Worm (Caenorhabditis elegans) whole organism, L4 larva: ENCODE measurements around the gene epg-6.

Source experiments
- F10B5.3 ChIP-seq: sonication (generic microtip); optimal IDR thresholded peaks from 2 replicates; lab custom pipeline; 2016; ENCODE audit warnings: mild to moderate bottlenecking, missing genetic modification characterization, missing compliant biosample characterization
- aly-2 ChIP-seq: sonication (generic microtip); optimal IDR thresholded peaks from 2 replicates; lab custom pipeline; 2018; ENCODE audit warnings: missing biosample characterization, missing genetic modification characterization

DNA sequence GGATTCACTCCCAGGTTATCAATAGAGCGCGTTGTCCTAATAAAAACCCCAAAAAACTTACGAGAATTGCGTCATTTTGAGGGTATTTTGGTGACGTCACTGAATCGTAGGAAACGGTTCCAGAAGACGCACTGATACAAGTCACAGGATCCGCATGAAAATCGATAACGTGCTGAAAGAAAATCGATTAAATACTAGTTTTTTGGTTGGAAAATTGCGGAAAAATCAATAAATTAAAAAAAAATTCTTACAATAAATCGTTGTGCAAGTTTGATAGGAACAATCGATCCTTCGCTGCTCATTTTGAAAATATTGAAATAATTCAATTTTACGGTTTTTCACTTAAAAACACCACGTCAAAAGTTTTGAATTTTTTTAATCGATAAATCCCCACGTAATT is 3.3 kb upstream of the epg-6 start, which contains the start of gene Y39A1A.2:
- TF ChIP-seq aly-2 (tag; lab: Kevin White, UChicago) (no peak), F10B5.3 (tag; lab: Kevin White, UChicago) (no peak)
